Worm (Caenorhabditis elegans) whole organism, young adult: Measurements from ENCODE around the gene txt-14.

Source experiments
- F49E8.2 ChIP-seq: sonication (generic microtip); optimal IDR thresholded peaks from 3 replicates; lab custom pipeline; 2017; ENCODE audit warnings: missing genetic modification characterization, mild to moderate bottlenecking, missing compliant biosample characterization, antibody characterized with exemption, moderate library complexity; ENCODE audit not compliant: insufficient read depth
- akir-1 ChIP-seq: fragments of 200-800 bp; sonication (Bioruptor generic); optimal IDR thresholded peaks from 2 replicates; lab custom pipeline; 2018; ENCODE audit warnings: mild to moderate bottlenecking, missing genetic modification characterization, moderate library complexity, missing compliant biosample characterization
- aptf-2 ChIP-seq: fragments of 200-800 bp; sonication (Bioruptor generic); conservative IDR thresholded peaks from 2 replicates; pipeline ENCODE4 v1.3.6; 2022; ENCODE audit warnings: missing genetic modification reagents, missing genetic modification characterization, missing compliant biosample characterization
- ceh-27 ChIP-seq: fragments of 200-800 bp; sonication (Bioruptor generic); optimal IDR thresholded peaks from 2 replicates; lab custom pipeline; 2018; ENCODE audit warnings: mild to moderate bottlenecking, missing genetic modification characterization, moderate library complexity, missing compliant biosample characterization
- chd-7 ChIP-seq: sonication (generic microtip); optimal IDR thresholded peaks from 2 replicates; lab custom pipeline; 2016; ENCODE audit warnings: mild to moderate bottlenecking, missing genetic modification characterization, moderate library complexity, missing compliant biosample characterization
- dox-1 ChIP-seq: fragments of 200-800 bp; sonication (Bioruptor generic); IDR thresholded peaks from 2 replicates; pipeline ENCODE4 v1.3.6; 2022; ENCODE audit warnings: missing genetic modification reagents, missing genetic modification characterization, missing compliant biosample characterization
- dpl-1 ChIP-seq: fragments of 150-350 bp; optimal IDR thresholded peaks from 2 replicates; lab custom pipeline; 2014; ENCODE audit warnings: missing biosample characterization, missing genetic modification reagents, missing genetic modification characterization
- ekl-4 ChIP-seq: fragments of 200-800 bp; sonication (Bioruptor generic); IDR thresholded peaks from 2 replicates; pipeline ENCODE4 v1.3.6; 2022; ENCODE audit warnings: missing genetic modification reagents, missing genetic modification characterization, missing compliant biosample characterization
- nhr-90 ChIP-seq: sonication (generic microtip); optimal IDR thresholded peaks from 2 replicates; lab custom pipeline; 2016; ENCODE audit warnings: missing genotype, mild to moderate bottlenecking, missing genetic modification characterization, missing compliant biosample characterization
- pha-4 ChIP-seq: fragments of 150-350 bp; sonication (generic microtip); optimal IDR thresholded peaks from 2 replicates; lab custom pipeline; 2014; ENCODE audit warnings: missing biosample characterization, missing genetic modification reagents, missing genetic modification characterization
- sea-2 ChIP-seq: fragments of 200-800 bp; sonication (Bioruptor generic); IDR thresholded peaks from 2 replicates; pipeline ENCODE4 v1.3.6; 2022; ENCODE audit warnings: missing genetic modification characterization, missing compliant biosample characterization
- sptf-2 ChIP-seq: fragments of 200-800 bp; sonication (Bioruptor generic); optimal IDR thresholded peaks from 2 replicates; lab custom pipeline; 2018; ENCODE audit warnings: mild to moderate bottlenecking, missing genetic modification characterization, missing compliant biosample characterization
- ztf-28 ChIP-seq: fragments of 200-800 bp; sonication (Bioruptor generic); IDR thresholded peaks from 2 replicates; pipeline ENCODE4 v1.3.6; 2022; ENCODE audit warnings: missing genetic modification reagents, missing genetic modification characterization, missing compliant biosample characterization

DNA sequence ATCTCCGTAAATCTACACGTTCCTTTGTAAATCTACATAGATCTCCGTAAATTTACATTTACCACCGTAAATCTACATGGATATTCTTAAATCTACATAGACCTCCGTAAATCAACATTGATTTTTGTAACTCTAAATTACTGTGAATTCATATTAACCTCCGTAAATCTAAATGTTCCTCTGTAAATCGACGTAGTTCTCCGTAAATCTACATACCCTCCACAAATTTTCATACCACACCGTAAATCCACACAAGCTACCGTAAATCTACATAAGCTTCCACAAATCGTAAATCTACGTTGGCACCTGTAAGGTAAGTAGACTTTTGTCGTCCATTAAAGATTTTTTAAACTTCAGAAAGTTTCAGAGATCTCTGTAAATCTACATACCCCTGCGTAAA, 2.6 kb downstream of the txt-14 start:
- no peak for TF ChIP-seq aptf-2 (GFP tag; lab: Robert Waterston, UW)
- TF ChIP-seq ceh-27 = no peak
- TF ChIP-seq sptf-2 (GFP tag; lab: Kevin White, UChicago) = no peak
- no peak for TF ChIP-seq ztf-28 (GFP tag; lab: Robert Waterston, UW)
- TF ChIP-seq sea-2 (GFP tag; lab: Robert Waterston, UW) = no peak
- TF ChIP-seq nhr-90 = no peak
- TF ChIP-seq ekl-4 (GFP tag; lab: Robert Waterston, UW) = no peak
- no peak for TF ChIP-seq dpl-1 (GFP tag; lab: Kevin White, UChicago)
- no peak for TF ChIP-seq dox-1 (GFP tag; lab: Robert Waterston, UW)
- no peak for TF ChIP-seq F49E8.2
- no peak for TF ChIP-seq pha-4
- no peak for TF ChIP-seq akir-1
- no peak for TF ChIP-seq chd-7 (tag; lab: Kevin White, UChicago)
